Worm (Caenorhabditis elegans) whole organism, mixed stage, embryonic: ENCODE measurements around the gene sqt-1.

ENCODE experiments used
- M03D4.4 ChIP-seq: sonication (generic microtip); optimal IDR thresholded peaks from 2 replicates; lab custom pipeline; 2017; ENCODE audit warnings: mild to moderate bottlenecking, missing genetic modification characterization, missing compliant biosample characterization
- bed-3 ChIP-seq: fragments of 200-800 bp; sonication (Bioruptor generic); optimal IDR thresholded peaks from 3 replicates; lab custom pipeline; 2018; ENCODE audit warnings: mild to moderate bottlenecking, missing genetic modification characterization, moderate library complexity, missing compliant biosample characterization
- blmp-1 ChIP-seq: fragments of 150-350 bp; optimal IDR thresholded peaks from 2 replicates; lab custom pipeline; 2014; ENCODE audit warnings: missing biosample characterization, missing genetic modification characterization
- ceh-39 ChIP-seq: fragments of 150-350 bp; optimal IDR thresholded peaks from 2 replicates; lab custom pipeline; 2014; ENCODE audit warnings: missing biosample characterization, missing genetic modification characterization
- ceh-43 ChIP-seq: fragments of 200-800 bp; sonication (Bioruptor generic); optimal IDR thresholded peaks from 2 replicates; lab custom pipeline; 2018; ENCODE audit warnings: mild to moderate bottlenecking, missing genetic modification characterization, moderate library complexity, missing compliant biosample characterization
- ceh-83 ChIP-seq: fragments of 200-800 bp; sonication (Bioruptor generic); optimal IDR thresholded peaks from 2 replicates; lab custom pipeline; 2018; ENCODE audit warnings: mild to moderate bottlenecking, missing genetic modification characterization, missing compliant biosample characterization
- ces-1 ChIP-seq: fragments of 150-350 bp; optimal IDR thresholded peaks from 2 replicates; lab custom pipeline; 2014; ENCODE audit warnings: missing biosample characterization, missing genetic modification reagents, missing genetic modification characterization
- cnd-1 ChIP-seq: fragments of 200-800 bp; sonication (Bioruptor generic); optimal IDR thresholded peaks from 2 replicates; lab custom pipeline; 2018; ENCODE audit warnings: mild to moderate bottlenecking, missing genetic modification characterization, missing compliant biosample characterization
- drap-1 ChIP-seq: fragments of 200-800 bp; sonication (Bioruptor generic); optimal IDR thresholded peaks from 3 replicates; lab custom pipeline; 2018; ENCODE audit warnings: mild to moderate bottlenecking, missing genetic modification characterization, missing compliant biosample characterization
- elt-1 ChIP-seq: sonication (generic microtip); optimal IDR thresholded peaks from 2 replicates; lab custom pipeline; 2017; ENCODE audit warnings: missing genetic modification characterization, mild to moderate bottlenecking, missing compliant biosample characterization, antibody characterized with exemption, moderate library complexity, borderline replicate concordance; ENCODE audit not compliant: insufficient read depth
- flh-1 ChIP-seq: fragments of 200-800 bp; sonication (Bioruptor generic); optimal IDR thresholded peaks from 2 replicates; lab custom pipeline; 2018; ENCODE audit warnings: mild to moderate bottlenecking, missing genetic modification characterization, moderate library complexity, missing compliant biosample characterization
- ham-2 ChIP-seq: fragments of 200-800 bp; sonication (Bioruptor generic); optimal IDR thresholded peaks from 2 replicates; lab custom pipeline; 2018; ENCODE audit warnings: mild to moderate bottlenecking, missing genetic modification characterization, missing compliant biosample characterization
- hlh-1 ChIP-seq: fragments of 150-350 bp; optimal IDR thresholded peaks from 2 replicates; lab custom pipeline; 2014; ENCODE audit warnings: missing biosample characterization, missing genetic modification reagents, missing genetic modification characterization
- lin-13 ChIP-seq: fragments of 150-350 bp; optimal IDR thresholded peaks from 2 replicates; lab custom pipeline; 2014; ENCODE audit warnings: missing biosample characterization, missing genetic modification characterization
- lin-32 ChIP-seq: fragments of 200-800 bp; sonication (Bioruptor generic); optimal IDR thresholded peaks from 2 replicates; lab custom pipeline; 2018; ENCODE audit warnings: mild to moderate bottlenecking, missing genetic modification characterization, missing compliant biosample characterization
- lsy-2 ChIP-seq: fragments of 150-350 bp; optimal IDR thresholded peaks from 2 replicates; lab custom pipeline; 2014; ENCODE audit warnings: missing biosample characterization, missing genetic modification characterization
- mab-5 ChIP-seq: fragments of 150-350 bp; optimal IDR thresholded peaks from 2 replicates; lab custom pipeline; 2014; ENCODE audit warnings: missing biosample characterization, missing genetic modification characterization
- mep-1 ChIP-seq: fragments of 150-350 bp; optimal IDR thresholded peaks from 2 replicates; lab custom pipeline; 2017; ENCODE audit warnings: missing biosample characterization, missing genetic modification reagents, missing genetic modification characterization, inconsistent platforms
- mls-2 ChIP-seq: sonication (generic microtip); optimal IDR thresholded peaks from 2 replicates; lab custom pipeline; 2016; ENCODE audit warnings: mild to moderate bottlenecking, missing genetic modification characterization, moderate library complexity, missing compliant biosample characterization
- nhr-12 ChIP-seq: fragments of 150-350 bp; optimal IDR thresholded peaks from 2 replicates; lab custom pipeline; 2014; ENCODE audit warnings: missing biosample characterization, missing genetic modification characterization
- nhr-2 ChIP-seq: fragments of 150-350 bp; optimal IDR thresholded peaks from 2 replicates; lab custom pipeline; 2014; ENCODE audit warnings: missing biosample characterization, missing genetic modification characterization
- nhr-237 ChIP-seq: fragments of 150-350 bp; optimal IDR thresholded peaks from 2 replicates; lab custom pipeline; 2014; ENCODE audit warnings: missing biosample characterization, missing genetic modification characterization
- nhr-28 ChIP-seq: fragments of 150-350 bp; optimal IDR thresholded peaks from 2 replicates; lab custom pipeline; 2014; ENCODE audit warnings: missing biosample characterization, missing genetic modification characterization
- nhr-76 ChIP-seq: sonication (generic microtip); optimal IDR thresholded peaks from 2 replicates; lab custom pipeline; 2017; ENCODE audit warnings: missing biosample characterization, missing genetic modification characterization
- pha-4 ChIP-seq: fragments of 150-350 bp; optimal IDR thresholded peaks from 2 replicates; lab custom pipeline; 2018; ENCODE audit warnings: missing biosample characterization, missing genetic modification reagents, missing genetic modification characterization
- sem-2 ChIP-seq: fragments of 200-800 bp; sonication (Bioruptor generic); optimal IDR thresholded peaks from 2 replicates; lab custom pipeline; 2018; ENCODE audit warnings: mild to moderate bottlenecking, missing genetic modification characterization, missing compliant biosample characterization
- snpc-4 ChIP-seq: fragments of 150-350 bp; optimal IDR thresholded peaks from 2 replicates; lab custom pipeline; 2014; ENCODE audit warnings: missing biosample characterization, missing genetic modification characterization
- sptf-1 ChIP-seq: sonication (generic microtip); optimal IDR thresholded peaks from 2 replicates; lab custom pipeline; 2017; ENCODE audit warnings: mild to moderate bottlenecking, missing genetic modification characterization, moderate library complexity, missing compliant biosample characterization
- tbx-8 ChIP-seq: fragments of 200-800 bp; sonication (Bioruptor generic); optimal IDR thresholded peaks from 2 replicates; lab custom pipeline; 2018; ENCODE audit warnings: mild to moderate bottlenecking, missing genetic modification characterization, moderate library complexity, missing compliant biosample characterization
- unc-120 ChIP-seq: sonication (generic microtip); optimal IDR thresholded peaks from 2 replicates; lab custom pipeline; 2017; ENCODE audit warnings: missing genetic modification characterization, missing compliant biosample characterization; ENCODE audit not compliant: poor library complexity, severe bottlenecking
- unc-39 ChIP-seq: fragments of 150-350 bp; optimal IDR thresholded peaks from 2 replicates; lab custom pipeline; 2014; ENCODE audit warnings: missing biosample characterization, missing genetic modification characterization
- unc-62 ChIP-seq: fragments of 150-350 bp; optimal IDR thresholded peaks from 2 replicates; lab custom pipeline; 2014; ENCODE audit warnings: missing biosample characterization, missing genetic modification reagents, missing genetic modification characterization
- zip-8 ChIP-seq: fragments of 150-350 bp; optimal IDR thresholded peaks from 2 replicates; lab custom pipeline; 2014; ENCODE audit warnings: missing biosample characterization, missing genetic modification characterization

Gene sqt-1

DNA sequence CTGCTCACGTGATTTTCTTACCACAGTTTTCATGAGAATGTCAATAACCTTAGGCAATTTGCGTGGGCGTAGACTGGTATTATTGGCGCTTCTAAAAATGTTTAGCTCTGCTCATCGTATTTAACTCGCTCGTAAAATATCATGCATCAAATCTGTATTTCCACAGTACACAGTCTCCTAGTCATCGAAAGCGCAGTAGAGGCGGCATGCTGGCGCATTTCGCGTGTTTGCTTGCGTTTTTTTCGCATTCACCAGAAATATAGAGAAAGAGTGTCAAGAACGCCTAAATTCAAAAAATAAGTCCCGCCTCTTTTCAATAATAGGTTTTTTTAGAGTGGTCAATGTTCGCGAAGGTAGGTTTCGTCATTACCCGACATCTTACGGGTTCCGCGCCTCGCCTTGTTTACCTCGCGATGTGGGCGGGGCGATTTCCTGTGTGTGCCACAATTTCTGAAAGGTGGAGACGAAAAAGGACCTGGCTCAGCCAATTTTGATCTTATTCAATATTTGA lies 39.0 kb upstream of the sqt-1 start:
- no peak for TF ChIP-seq nhr-28
- TF ChIP-seq nhr-76 (tag; lab: Kevin White, UChicago), result no peak
- TF ChIP-seq mep-1 (tag; lab: Kevin White, UChicago), result no peak
- no peak for TF ChIP-seq pha-4
- TF ChIP-seq tbx-8 (GFP tag; lab: Kevin White, UChicago), result no peak
- TF ChIP-seq ceh-43 (GFP tag; lab: Kevin White, UChicago), result no peak
- TF ChIP-seq drap-1, result no peak
- TF ChIP-seq ceh-39 (tag; lab: Kevin White, UChicago), result no peak
- TF ChIP-seq unc-39 (tag; lab: Kevin White, UChicago), result no peak
- TF ChIP-seq nhr-12 (tag; lab: Kevin White, UChicago), result no peak

DNA sequence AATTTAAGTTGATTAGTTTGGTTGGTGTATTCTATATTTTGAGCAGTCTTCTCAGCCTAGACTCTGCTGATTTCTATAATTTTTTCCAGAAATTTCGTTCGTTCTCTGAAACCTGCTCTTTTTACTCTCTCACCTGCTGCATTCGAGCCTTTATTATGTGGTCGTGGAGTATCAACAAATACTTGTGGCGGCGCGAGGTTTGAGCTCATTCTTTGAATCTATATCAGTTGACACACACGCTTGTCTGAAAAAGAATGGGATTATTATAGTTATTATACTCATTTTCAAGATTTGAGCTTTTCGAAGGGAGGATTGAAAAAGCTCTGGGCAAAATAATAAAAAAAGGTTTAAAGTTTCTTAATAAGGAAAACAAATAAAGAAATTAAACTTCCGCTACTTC lies 38.4 kb upstream of the sqt-1 start:
- TF ChIP-seq hlh-1, result no peak
- TF ChIP-seq nhr-12 (tag; lab: Kevin White, UChicago), result no peak
- TF ChIP-seq unc-62 (GFP tag; lab: Kevin White, UChicago), result no peak
- no peak for TF ChIP-seq nhr-237 (tag; lab: Kevin White, UChicago)
- no peak for TF ChIP-seq mls-2 (tag; lab: Kevin White, UChicago)
- no peak for TF ChIP-seq nhr-2 (tag; lab: Kevin White, UChicago)
- TF ChIP-seq ces-1, result no peak
- TF ChIP-seq ceh-39 (tag; lab: Kevin White, UChicago), result no peak
- no peak for TF ChIP-seq nhr-28
- no peak for TF ChIP-seq cnd-1 (tag; lab: Kevin White, UChicago)
- no peak for TF ChIP-seq unc-39 (tag; lab: Kevin White, UChicago)
- no peak for TF ChIP-seq blmp-1 (tag; lab: Kevin White, UChicago)
- TF ChIP-seq bed-3 (GFP tag; lab: Kevin White, UChicago), result no peak
- no peak for TF ChIP-seq lsy-2 (tag; lab: Kevin White, UChicago)

DNA sequence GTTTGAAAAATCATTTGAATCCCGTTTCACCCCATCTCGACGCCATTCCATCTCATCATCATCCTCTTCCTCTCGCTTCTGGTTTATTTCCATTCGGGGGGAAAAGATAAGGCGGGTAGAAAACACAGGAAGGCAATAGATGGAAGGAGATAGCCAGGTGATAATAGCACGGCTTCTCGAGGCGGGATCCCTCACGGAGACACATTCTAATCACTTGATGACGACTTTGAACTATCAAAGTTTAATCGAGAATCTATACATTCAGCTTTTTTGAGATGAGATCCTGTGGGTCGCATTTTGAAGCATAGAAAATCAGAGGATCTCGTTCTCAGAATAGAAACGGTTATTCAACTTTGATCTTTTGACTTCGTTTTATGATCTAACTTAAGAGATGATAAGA lies 34.3 kb upstream of the sqt-1 start, which contains the start of gene C33B4.2:
Gene C33B4.2 (minus strand): TSS at position 165 of the 400 bp plus-strand sequence.
- TF ChIP-seq mab-5 (tag; lab: Kevin White, UChicago) (no peak), ham-2 (GFP tag; lab: Kevin White, UChicago) (peak; percentile 4), elt-1 (tag; lab: Kevin White, UChicago) (peak; percentile 70), sptf-1 (tag; lab: Kevin White, UChicago) (no peak), flh-1 (GFP tag; lab: Kevin White, UChicago) (no peak)

DNA sequence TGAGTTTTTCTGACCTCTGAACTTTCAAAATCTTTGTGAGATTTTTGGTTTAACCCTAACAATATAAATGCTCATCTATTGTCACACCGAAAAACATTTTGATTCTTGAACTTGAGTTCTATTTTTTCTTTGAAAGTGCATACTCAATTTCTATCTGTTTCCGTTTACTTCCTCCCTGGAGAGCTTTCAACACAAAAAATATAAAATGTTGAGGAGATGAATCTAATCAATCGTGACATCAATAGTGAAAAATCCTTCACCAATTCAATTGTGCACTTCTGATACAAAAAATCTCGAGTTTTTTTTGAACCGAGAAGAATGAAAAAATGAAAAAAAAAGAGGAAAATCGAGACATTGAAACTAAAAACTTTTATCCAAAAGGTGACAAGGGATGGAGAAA lies 24.1 kb upstream of the sqt-1 start:
- TF ChIP-seq ces-1 (peak; percentile 5), nhr-237 (tag; lab: Kevin White, UChicago) (no peak)

DNA sequence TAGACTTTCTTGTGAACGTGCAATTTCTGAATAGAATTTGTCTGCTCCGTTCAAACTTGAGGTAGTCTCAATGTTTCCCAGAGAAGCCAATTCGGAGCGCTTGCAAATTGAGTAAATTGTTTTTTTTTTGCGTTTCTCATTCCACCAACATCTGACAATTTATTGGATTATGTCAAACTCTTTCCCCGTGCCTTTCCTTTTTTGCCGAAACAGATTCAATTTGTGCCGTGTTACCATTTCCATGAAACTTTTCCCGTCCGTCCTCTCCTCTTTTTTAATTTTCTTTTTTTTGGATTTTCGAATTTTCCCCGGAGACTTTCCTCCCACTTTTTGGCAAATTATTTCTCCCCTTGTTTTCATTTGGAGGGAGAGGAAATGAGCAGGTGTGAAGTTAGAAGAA lies 15.8 kb upstream of the sqt-1 start:
- TF ChIP-seq ham-2 (GFP tag; lab: Kevin White, UChicago) (no peak), sptf-1 (tag; lab: Kevin White, UChicago) (no peak), lsy-2 (tag; lab: Kevin White, UChicago) (no peak), nhr-2 (tag; lab: Kevin White, UChicago) (no peak), ceh-39 (tag; lab: Kevin White, UChicago) (no peak), M03D4.4 (no peak), snpc-4 (no peak), unc-39 (tag; lab: Kevin White, UChicago) (no peak), lin-13 (no peak), cnd-1 (tag; lab: Kevin White, UChicago) (no peak), lin-32 (GFP tag; lab: Kevin White, UChicago) (no peak), ceh-83 (no peak)
- TF ChIP-seq, all 35 proteins: peak for 0

DNA sequence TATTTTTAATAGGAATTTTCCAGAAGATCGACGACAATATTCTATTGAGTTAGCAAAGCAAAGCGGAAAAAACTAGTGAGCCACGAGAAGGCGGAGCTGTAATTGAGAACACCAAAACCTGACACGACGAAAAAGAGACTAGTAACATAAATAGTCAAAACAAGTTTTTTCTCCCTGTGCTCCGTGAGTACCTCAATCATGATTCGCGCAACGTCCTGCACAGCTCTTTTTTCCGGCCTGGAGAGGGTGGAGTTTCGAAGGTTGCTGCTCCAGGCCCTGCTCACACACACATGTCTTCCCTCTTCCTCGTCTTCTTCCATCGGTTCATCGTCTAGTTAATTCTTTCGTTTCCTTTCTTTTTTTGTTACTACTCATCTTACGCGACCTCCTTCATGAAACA lies 14.0 kb upstream of the sqt-1 start, which contains the start of gene clh-2:
Gene clh-2 (plus strand): TSS at position 301 of the 400 bp plus-strand sequence.
- TF ChIP-seq tbx-8 (GFP tag; lab: Kevin White, UChicago) (no peak), sem-2 (GFP tag; lab: Kevin White, UChicago) (no peak), ceh-43 (GFP tag; lab: Kevin White, UChicago) (no peak), nhr-237 (tag; lab: Kevin White, UChicago) (no peak), ces-1 (no peak), pha-4 (no peak), bed-3 (GFP tag; lab: Kevin White, UChicago) (no peak), M03D4.4 (no peak), unc-62 (GFP tag; lab: Kevin White, UChicago) (no peak), snpc-4 (no peak), unc-120 (tag; lab: Kevin White, UChicago) (no peak), nhr-12 (tag; lab: Kevin White, UChicago) (no peak), mep-1 (tag; lab: Kevin White, UChicago) (no peak), ceh-39 (tag; lab: Kevin White, UChicago) (no peak), zip-8 (tag; lab: Kevin White, UChicago) (no peak)
- TF ChIP-seq, all 35 proteins: peak for 0
